Worm (Caenorhabditis elegans) whole organism, L4/young adult: Measurements from ENCODE around the gene ZK131.11.

Experiments used
- dao-5 ChIP-seq: sonication (generic microtip); optimal IDR thresholded peaks from 2 replicates; lab custom pipeline; 2016; ENCODE audit warnings: missing genotype, missing genetic modification characterization, moderate library complexity, missing compliant biosample characterization
- him-1 ChIP-seq: sonication (generic microtip); optimal IDR thresholded peaks from 2 replicates; lab custom pipeline; 2016; ENCODE audit warnings: missing genotype, missing genetic modification reagents, missing genetic modification characterization, missing compliant biosample characterization

- no peak for TF ChIP-seq him-1 (tag; lab: Kevin White, UChicago)
- no peak for TF ChIP-seq dao-5 (tag; lab: Kevin White, UChicago)
These were observed 2.3 kb upstream of the ZK131.11 start for ce11 chrII:13789714-13790113.
